Worm (Caenorhabditis elegans): Measurements from ENCODE around the gene pgph-3.

The pgph-3 gene

DNA sequence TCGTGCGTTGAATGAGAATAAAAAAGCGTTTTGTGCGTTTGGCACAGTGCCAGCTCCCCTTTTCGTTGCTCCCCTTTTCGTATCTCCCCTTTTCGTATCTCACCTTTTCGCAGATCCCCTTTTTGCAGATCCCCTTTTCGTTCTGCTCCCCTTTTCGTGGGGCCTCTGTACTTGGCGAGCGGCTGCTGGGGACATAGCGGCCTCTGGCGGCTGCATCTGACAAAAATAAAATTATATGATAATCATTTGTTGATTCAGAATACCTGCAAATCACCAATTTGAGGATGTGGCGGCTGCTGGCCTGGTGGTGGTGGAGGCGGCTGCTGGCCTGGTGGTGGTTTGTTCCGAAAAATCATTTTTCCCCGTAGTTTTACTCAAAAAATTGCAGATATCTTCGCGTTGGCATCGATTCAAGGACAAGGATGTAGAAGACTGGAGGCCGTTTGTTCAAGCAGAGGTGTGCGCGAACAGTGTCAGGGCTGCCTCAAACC, 8.4 kb downstream of the pgph-3 start, which contains the start of gene K09H11.11:
K09H11.11 (minus strand) TSS at position 51 of the 491 bp plus-strand sequence.
- TF ChIP-seq ceh-31 (tag; optimal IDR thresholded peaks at IDR 0.05) = peak; percentile 15

DNA sequence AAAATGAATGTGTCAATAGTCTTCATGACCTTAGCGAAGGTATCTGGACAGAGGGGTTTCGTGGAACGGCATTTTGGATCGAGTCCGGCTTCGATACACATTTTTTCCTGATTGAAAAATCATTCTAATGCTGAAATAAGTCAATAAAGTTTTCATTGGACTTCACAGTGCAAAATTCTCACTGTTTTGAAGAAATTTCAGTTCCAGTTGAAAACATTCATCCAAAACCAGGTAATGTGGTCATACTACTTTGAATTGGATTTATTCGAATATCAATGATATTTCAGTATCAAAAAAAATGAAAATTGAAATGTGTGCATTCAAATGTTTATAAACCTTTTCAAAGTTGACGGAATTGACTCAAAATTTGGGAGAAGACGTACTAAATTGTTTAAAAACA, 10.2 kb downstream of the pgph-3 start, which contains the start of gene pgph-1:
pgph-1 (minus strand) TSS at position 101 of the 400 bp plus-strand sequence.
- no peak for TF ChIP-seq K09A11.1 (tag; optimal IDR thresholded peaks at IDR 0.05; ENCODE audit: insufficient read depth)
- TF ChIP-seq unc-86 (tag; optimal IDR thresholded peaks at IDR 0.05) = no peak
- TF ChIP-seq zip-5 (tag; optimal IDR thresholded peaks at IDR 0.05) = no peak
- TF ChIP-seq hlh-13 (GFP tag; optimal IDR thresholded peaks at IDR 0.05) = no peak
- no peak for TF ChIP-seq ceh-2 (tag; optimal IDR thresholded peaks at IDR 0.05)
- TF ChIP-seq mec-3 (tag; optimal IDR thresholded peaks at IDR 0.05; ENCODE audit: borderline replicate concordance) = no peak
- no peak for TF ChIP-seq ets-4 (tag; optimal IDR thresholded peaks at IDR 0.05)
- TF ChIP-seq pat-9 (tag; optimal IDR thresholded peaks at IDR 0.05) = no peak
- no peak for TF ChIP-seq dmd-4 (tag; optimal IDR thresholded peaks at IDR 0.05; ENCODE audit: borderline replicate concordance)
- no peak for TF ChIP-seq elt-4 (tag; optimal IDR thresholded peaks at IDR 0.05)
- no peak for TF ChIP-seq ref-2 (tag; optimal IDR thresholded peaks at IDR 0.05)
- TF ChIP-seq ceh-48 (tag; optimal IDR thresholded peaks at IDR 0.05) = no peak
- no peak for TF ChIP-seq fkh-6 (tag; optimal IDR thresholded peaks at IDR 0.05)
- TF ChIP-seq ceh-18 (tag; optimal IDR thresholded peaks at IDR 0.05) = no peak

DNA sequence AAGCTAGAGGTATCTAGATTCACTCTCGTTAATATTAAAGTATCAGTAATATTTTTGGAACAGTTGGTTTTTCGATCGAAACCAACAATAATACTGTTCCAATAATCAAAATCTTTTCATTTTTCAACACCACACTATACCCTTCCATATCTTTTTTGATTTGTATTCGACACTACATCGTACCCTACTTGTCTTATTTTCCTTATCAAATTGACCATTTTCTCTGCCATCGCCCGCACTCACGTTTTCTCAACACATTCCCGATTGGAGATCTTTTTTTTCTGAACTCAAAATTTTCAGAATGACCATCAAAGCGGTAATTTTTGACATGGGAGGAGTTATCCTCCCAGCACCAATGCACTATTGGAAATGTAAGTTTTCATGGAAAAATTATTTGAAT, 16.1 kb downstream of the pgph-3 start, which contains the start of gene acds-10:
acds-10 (plus strand) TSS at position 301 of the 400 bp plus-strand sequence.
- no peak for TF ChIP-seq fkh-6 (tag; optimal IDR thresholded peaks at IDR 0.05)
- no peak for TF ChIP-seq dmd-4 (tag; optimal IDR thresholded peaks at IDR 0.05; ENCODE audit: borderline replicate concordance)
- no peak for TF ChIP-seq tbx-7 (tag; optimal IDR thresholded peaks at IDR 0.05)
- no peak for TF ChIP-seq elt-4 (tag; optimal IDR thresholded peaks at IDR 0.05)
- no peak for TF ChIP-seq hlh-6 (tag; optimal IDR thresholded peaks at IDR 0.05)
- no peak for TF ChIP-seq pros-1 (tag; optimal IDR thresholded peaks at IDR 0.05)
- TF ChIP-seq unc-42 (tag; optimal IDR thresholded peaks at IDR 0.05) = no peak
- TF ChIP-seq ceh-45 (GFP tag; IDR thresholded peaks at IDR 0.05) = no peak
- no peak for TF ChIP-seq ceh-22 (tag; optimal IDR thresholded peaks at IDR 0.05)

DNA sequence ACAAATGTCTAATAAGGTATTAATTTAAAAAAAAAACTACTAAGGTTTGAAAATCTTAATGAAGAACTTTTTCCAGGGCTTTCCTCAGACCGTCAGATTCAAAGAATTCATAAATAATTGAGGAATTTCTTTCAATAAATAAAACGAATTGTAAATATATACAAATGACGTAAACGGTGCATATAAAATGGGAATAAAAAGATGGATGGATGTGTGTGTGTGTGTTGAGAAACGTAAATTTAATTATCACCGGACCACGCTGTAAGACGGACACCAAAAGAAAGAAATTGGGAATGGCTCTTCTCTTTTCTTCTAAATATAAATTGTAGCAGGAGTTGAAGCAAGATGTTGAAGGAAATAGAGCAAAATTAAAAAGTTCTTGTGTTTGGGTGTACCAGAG, 17.4 kb downstream of the pgph-3 start:
- TF ChIP-seq madf-2 (tag; optimal IDR thresholded peaks at IDR 0.05) (no peak), lim-6 (tag; optimal IDR thresholded peaks at IDR 0.05) (no peak), npax-4 (tag; optimal IDR thresholded peaks at IDR 0.05) (no peak), ceh-34 (tag; optimal IDR thresholded peaks at IDR 0.05) (no peak), ceh-18 (tag; optimal IDR thresholded peaks at IDR 0.05) (no peak), ceh-45 (GFP tag; IDR thresholded peaks at IDR 0.05) (no peak), gmeb-2 (tag; optimal IDR thresholded peaks at IDR 0.05) (no peak), C08G9.2 (tag; optimal IDR thresholded peaks at IDR 0.05) (no peak), nfya-1 (tag; optimal IDR thresholded peaks at IDR 0.05) (no peak), pros-1 (tag; optimal IDR thresholded peaks at IDR 0.05) (no peak), eyg-1 (tag; optimal IDR thresholded peaks at IDR 0.05) (no peak), pax-1 (tag; optimal IDR thresholded peaks at IDR 0.05) (no peak), ceh-31 (tag; optimal IDR thresholded peaks at IDR 0.05) (no peak), fkh-10 (GFP tag; optimal IDR thresholded peaks at IDR 0.05) (no peak), pha-2 (tag; optimal IDR thresholded peaks at IDR 0.05) (no peak), ceh-24 (tag; optimal IDR thresholded peaks at IDR 0.05) (no peak), K02D7.2 (tag; optimal IDR thresholded peaks at IDR 0.05) (no peak), pag-3 (tag; optimal IDR thresholded peaks at IDR 0.05; ENCODE audit: borderline replicate concordance) (no peak), ref-2 (tag; optimal IDR thresholded peaks at IDR 0.05) (no peak)

DNA sequence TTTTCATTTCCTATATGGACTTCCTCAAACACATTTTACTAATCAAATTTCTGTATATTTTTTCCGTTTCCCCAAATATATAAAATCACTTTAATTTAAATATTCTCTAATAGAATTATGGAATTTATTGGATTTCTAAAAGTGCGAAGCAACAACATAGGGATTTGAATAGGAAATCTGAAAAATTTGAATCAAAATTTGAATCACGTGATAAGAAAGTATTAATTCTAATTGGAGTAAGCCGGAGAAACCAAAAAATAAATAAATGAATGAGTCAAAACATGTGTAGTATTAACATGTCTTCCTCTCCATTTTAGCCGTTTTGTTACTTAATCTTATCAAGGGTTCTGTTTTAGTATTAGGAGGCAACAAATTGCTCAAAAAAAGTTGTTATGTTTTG, 22.4 kb downstream of the pgph-3 start:
- TF ChIP-seq dmd-4 (tag; optimal IDR thresholded peaks at IDR 0.05; ENCODE audit: borderline replicate concordance) (no peak), mec-3 (tag; optimal IDR thresholded peaks at IDR 0.05; ENCODE audit: borderline replicate concordance) (no peak), fkh-10 (GFP tag; optimal IDR thresholded peaks at IDR 0.05) (no peak), pag-3 (tag; optimal IDR thresholded peaks at IDR 0.05; ENCODE audit: borderline replicate concordance) (no peak), zip-5 (tag; optimal IDR thresholded peaks at IDR 0.05) (no peak), tbx-7 (tag; optimal IDR thresholded peaks at IDR 0.05) (no peak), sox-2 (GFP tag; IDR thresholded peaks at IDR 0.05) (no peak)

Measured in whole organism, late embryonic.